Worm (Caenorhabditis elegans) whole organism, mixed stage, embryonic: ENCODE measurements around the gene str-228.

Experiments
- M03D4.4 ChIP-seq: sonication (generic microtip); optimal IDR thresholded peaks from 2 replicates; lab custom pipeline; 2017; ENCODE audit warnings: mild to moderate bottlenecking, missing genetic modification characterization, missing compliant biosample characterization
- bed-3 ChIP-seq: fragments of 200-800 bp; sonication (Bioruptor generic); optimal IDR thresholded peaks from 3 replicates; lab custom pipeline; 2018; ENCODE audit warnings: mild to moderate bottlenecking, missing genetic modification characterization, moderate library complexity, missing compliant biosample characterization
- blmp-1 ChIP-seq: fragments of 150-350 bp; optimal IDR thresholded peaks from 2 replicates; lab custom pipeline; 2014; ENCODE audit warnings: missing biosample characterization, missing genetic modification characterization
- ceh-43 ChIP-seq: fragments of 200-800 bp; sonication (Bioruptor generic); optimal IDR thresholded peaks from 2 replicates; lab custom pipeline; 2018; ENCODE audit warnings: mild to moderate bottlenecking, missing genetic modification characterization, moderate library complexity, missing compliant biosample characterization
- ces-1 ChIP-seq: fragments of 150-350 bp; optimal IDR thresholded peaks from 2 replicates; lab custom pipeline; 2014; ENCODE audit warnings: missing biosample characterization, missing genetic modification reagents, missing genetic modification characterization
- cnd-1 ChIP-seq: fragments of 200-800 bp; sonication (Bioruptor generic); optimal IDR thresholded peaks from 2 replicates; lab custom pipeline; 2018; ENCODE audit warnings: mild to moderate bottlenecking, missing genetic modification characterization, missing compliant biosample characterization
- drap-1 ChIP-seq: fragments of 200-800 bp; sonication (Bioruptor generic); optimal IDR thresholded peaks from 3 replicates; lab custom pipeline; 2018; ENCODE audit warnings: mild to moderate bottlenecking, missing genetic modification characterization, missing compliant biosample characterization
- elt-1 ChIP-seq: sonication (generic microtip); optimal IDR thresholded peaks from 2 replicates; lab custom pipeline; 2017; ENCODE audit warnings: missing genetic modification characterization, mild to moderate bottlenecking, missing compliant biosample characterization, antibody characterized with exemption, moderate library complexity, borderline replicate concordance; ENCODE audit not compliant: insufficient read depth
- elt-3 ChIP-seq: fragments of 150-350 bp; optimal IDR thresholded peaks from 2 replicates; lab custom pipeline; 2014; ENCODE audit warnings: missing biosample characterization, missing genetic modification characterization
- flh-1 ChIP-seq: fragments of 200-800 bp; sonication (Bioruptor generic); optimal IDR thresholded peaks from 2 replicates; lab custom pipeline; 2018; ENCODE audit warnings: mild to moderate bottlenecking, missing genetic modification characterization, moderate library complexity, missing compliant biosample characterization
- ham-2 ChIP-seq: fragments of 200-800 bp; sonication (Bioruptor generic); optimal IDR thresholded peaks from 2 replicates; lab custom pipeline; 2018; ENCODE audit warnings: mild to moderate bottlenecking, missing genetic modification characterization, missing compliant biosample characterization
- hlh-1 ChIP-seq: fragments of 150-350 bp; optimal IDR thresholded peaks from 2 replicates; lab custom pipeline; 2014; ENCODE audit warnings: missing biosample characterization, missing genetic modification reagents, missing genetic modification characterization
- lin-13 ChIP-seq: fragments of 150-350 bp; optimal IDR thresholded peaks from 2 replicates; lab custom pipeline; 2014; ENCODE audit warnings: missing biosample characterization, missing genetic modification characterization
- lin-32 ChIP-seq: fragments of 200-800 bp; sonication (Bioruptor generic); optimal IDR thresholded peaks from 2 replicates; lab custom pipeline; 2018; ENCODE audit warnings: mild to moderate bottlenecking, missing genetic modification characterization, missing compliant biosample characterization
- lsy-2 ChIP-seq: fragments of 150-350 bp; optimal IDR thresholded peaks from 2 replicates; lab custom pipeline; 2014; ENCODE audit warnings: missing biosample characterization, missing genetic modification characterization
- mab-5 ChIP-seq: fragments of 150-350 bp; optimal IDR thresholded peaks from 2 replicates; lab custom pipeline; 2014; ENCODE audit warnings: missing biosample characterization, missing genetic modification characterization
- mls-2 ChIP-seq: sonication (generic microtip); optimal IDR thresholded peaks from 2 replicates; lab custom pipeline; 2016; ENCODE audit warnings: mild to moderate bottlenecking, missing genetic modification characterization, moderate library complexity, missing compliant biosample characterization
- nhr-12 ChIP-seq: fragments of 150-350 bp; optimal IDR thresholded peaks from 2 replicates; lab custom pipeline; 2014; ENCODE audit warnings: missing biosample characterization, missing genetic modification characterization
- nhr-237 ChIP-seq: fragments of 150-350 bp; optimal IDR thresholded peaks from 2 replicates; lab custom pipeline; 2014; ENCODE audit warnings: missing biosample characterization, missing genetic modification characterization
- nhr-28 ChIP-seq: fragments of 150-350 bp; optimal IDR thresholded peaks from 2 replicates; lab custom pipeline; 2014; ENCODE audit warnings: missing biosample characterization, missing genetic modification characterization
- nhr-76 ChIP-seq: sonication (generic microtip); optimal IDR thresholded peaks from 2 replicates; lab custom pipeline; 2017; ENCODE audit warnings: missing biosample characterization, missing genetic modification characterization
- pha-4 ChIP-seq: fragments of 150-350 bp; optimal IDR thresholded peaks from 2 replicates; lab custom pipeline; 2018; ENCODE audit warnings: missing biosample characterization, missing genetic modification reagents, missing genetic modification characterization
- snpc-4 ChIP-seq: fragments of 150-350 bp; optimal IDR thresholded peaks from 2 replicates; lab custom pipeline; 2014; ENCODE audit warnings: missing biosample characterization, missing genetic modification characterization
- sptf-1 ChIP-seq: sonication (generic microtip); optimal IDR thresholded peaks from 2 replicates; lab custom pipeline; 2017; ENCODE audit warnings: mild to moderate bottlenecking, missing genetic modification characterization, moderate library complexity, missing compliant biosample characterization
- tbx-8 ChIP-seq: fragments of 200-800 bp; sonication (Bioruptor generic); optimal IDR thresholded peaks from 2 replicates; lab custom pipeline; 2018; ENCODE audit warnings: mild to moderate bottlenecking, missing genetic modification characterization, moderate library complexity, missing compliant biosample characterization
- unc-120 ChIP-seq: sonication (generic microtip); optimal IDR thresholded peaks from 2 replicates; lab custom pipeline; 2017; ENCODE audit warnings: missing genetic modification characterization, missing compliant biosample characterization; ENCODE audit not compliant: poor library complexity, severe bottlenecking
- unc-39 ChIP-seq: fragments of 150-350 bp; optimal IDR thresholded peaks from 2 replicates; lab custom pipeline; 2014; ENCODE audit warnings: missing biosample characterization, missing genetic modification characterization
- zip-8 ChIP-seq: fragments of 150-350 bp; optimal IDR thresholded peaks from 2 replicates; lab custom pipeline; 2014; ENCODE audit warnings: missing biosample characterization, missing genetic modification characterization
- ztf-11 ChIP-seq: fragments of 150-350 bp; optimal IDR thresholded peaks from 2 replicates; lab custom pipeline; 2014; ENCODE audit warnings: missing biosample characterization, missing genetic modification characterization

Gene str-228

DNA sequence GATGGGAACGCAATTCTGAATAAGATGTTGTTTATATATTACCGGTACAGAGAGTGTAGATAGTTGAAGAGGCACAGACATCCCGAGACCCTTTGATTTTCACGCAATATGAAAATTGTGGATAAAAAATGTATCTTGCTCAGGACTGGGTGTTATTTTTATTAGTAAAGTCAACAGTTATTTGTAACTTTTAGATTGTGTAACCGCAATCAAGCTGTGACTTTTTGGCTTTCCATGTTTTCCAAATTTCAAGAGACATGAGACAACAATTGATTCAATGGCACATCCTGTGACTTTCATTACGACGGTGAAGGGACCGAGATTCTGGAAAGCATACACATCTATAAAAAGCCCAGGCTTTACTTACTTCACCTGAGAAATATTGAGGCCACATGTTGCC is 33.8 kb upstream of the str-228 start:
- TF ChIP-seq drap-1, result no peak

DNA sequence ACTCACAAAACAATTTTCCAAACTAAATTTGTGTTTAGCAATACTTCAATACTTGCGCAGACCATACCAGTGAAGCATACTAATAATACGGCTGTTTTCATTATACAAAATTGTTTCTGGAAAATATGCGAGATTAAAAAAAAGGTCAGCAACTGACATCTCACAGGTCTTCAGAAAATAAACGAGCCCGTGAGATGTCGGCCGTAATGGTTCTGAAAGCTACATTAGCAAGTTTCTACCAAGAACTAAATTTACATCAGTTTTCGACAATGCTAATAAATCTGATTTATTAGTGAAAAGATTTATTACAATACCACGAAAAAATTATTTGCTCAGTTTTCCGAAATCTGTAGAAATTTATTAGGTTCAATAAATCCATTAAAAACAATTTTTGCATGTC is 32.5 kb upstream of the str-228 start, which contains the start of gene srbc-31:
Gene srbc-31 (minus strand): TSS at position 101 of the 400 bp plus-strand sequence.
- TF ChIP-seq sptf-1 (tag; lab: Kevin White, UChicago) (no peak), lin-13 (tag; lab: Kevin White, UChicago) (no peak), nhr-28 (tag; lab: Kevin White, UChicago) (no peak), lin-32 (no peak)

DNA sequence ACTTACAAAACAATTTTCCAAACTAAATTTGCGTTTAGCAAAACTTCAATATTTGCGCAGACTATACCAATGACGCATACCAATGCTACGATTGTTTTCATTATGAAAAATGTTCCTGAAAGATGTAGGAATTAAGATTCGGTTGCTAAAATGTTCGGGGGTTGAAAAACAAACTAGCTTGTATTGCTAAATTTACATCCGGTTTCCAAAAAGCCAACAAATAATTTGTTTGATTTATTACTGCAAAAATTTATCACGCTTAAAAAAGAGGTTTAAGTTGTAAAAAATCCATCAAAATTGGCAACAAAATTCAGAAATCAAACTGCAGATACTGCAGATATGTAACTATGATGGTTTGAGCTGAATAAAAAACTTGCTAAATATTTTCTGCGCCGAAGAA is 29.6 kb upstream of the str-228 start, which contains the start of gene srbc-30:
Gene srbc-30 (minus strand): TSS at position 101 of the 400 bp plus-strand sequence.
- TF ChIP-seq snpc-4 (tag; lab: Kevin White, UChicago) (no peak), lin-13 (tag; lab: Kevin White, UChicago) (no peak), tbx-8 (GFP tag; lab: Kevin White, UChicago) (no peak), elt-3 (no peak), nhr-237 (no peak), unc-120 (tag; lab: Kevin White, UChicago) (no peak), elt-1 (tag; lab: Kevin White, UChicago) (no peak), M03D4.4 (tag; lab: Kevin White, UChicago) (no peak), ceh-43 (no peak)

DNA sequence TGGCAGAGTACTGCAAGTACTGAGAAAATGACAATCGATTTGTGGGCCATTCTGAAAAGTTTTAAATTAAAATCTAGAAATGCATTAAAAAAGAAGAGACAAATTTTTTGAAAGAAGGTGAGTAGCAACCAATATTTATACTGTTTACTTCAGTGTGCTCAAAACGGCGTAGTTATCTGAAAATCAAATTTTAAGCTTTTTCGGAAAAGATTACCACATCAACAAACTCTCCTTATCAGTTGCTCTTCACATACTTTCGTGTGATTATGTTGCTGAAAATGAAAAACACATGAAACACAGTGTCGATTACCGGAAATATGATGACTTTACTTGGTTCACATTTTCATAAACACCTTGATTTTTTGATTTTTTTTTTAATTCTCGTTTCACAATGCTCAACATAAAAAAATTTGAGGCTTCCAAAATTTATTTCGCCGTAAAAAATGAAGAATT is 27.4 kb upstream of the str-228 start, which contains the start of gene lys-7:
Gene lys-7 (minus strand): TSS at position 51 of the 453 bp plus-strand sequence.
- no peak for TF ChIP-seq unc-39
- no peak for TF ChIP-seq blmp-1 (tag; lab: Kevin White, UChicago)
- TF ChIP-seq tbx-8 (GFP tag; lab: Kevin White, UChicago), result no peak
- TF ChIP-seq mls-2 (tag; lab: Kevin White, UChicago), result no peak
- TF ChIP-seq cnd-1 (tag; lab: Kevin White, UChicago), result no peak
- TF ChIP-seq nhr-28 (tag; lab: Kevin White, UChicago), result no peak
- TF ChIP-seq nhr-12, result no peak

- TF ChIP-seq nhr-237 (no peak), blmp-1 (tag; lab: Kevin White, UChicago) (no peak), ceh-43 (no peak), lin-32 (no peak), ces-1 (GFP tag; lab: Kevin White, UChicago) (no peak), pha-4 (tag; lab: Kevin White, UChicago) (no peak), bed-3 (GFP tag; lab: Kevin White, UChicago) (no peak), lin-13 (tag; lab: Kevin White, UChicago) (no peak), hlh-1 (tag; lab: Kevin White, UChicago) (no peak), mls-2 (tag; lab: Kevin White, UChicago) (no peak), ham-2 (GFP tag; lab: Kevin White, UChicago) (no peak), cnd-1 (tag; lab: Kevin White, UChicago) (no peak), unc-39 (no peak), flh-1 (GFP tag; lab: Kevin White, UChicago) (no peak), mab-5 (tag; lab: Kevin White, UChicago) (no peak), tbx-8 (GFP tag; lab: Kevin White, UChicago) (no peak)
- TF ChIP-seq, all 35 proteins: peak for 0
These were observed 25.3 kb upstream of the str-228 start, which contains the start of gene srbc-33 for ce11 chrV:3484702-3485101. Gene srbc-33, minus strand, starts transcription at chrV:3484802.

ce11 chrV:3486857-3487256 is 23.1 kb upstream of the str-228 start, which contains the start of gene srbc-32:
Gene srbc-32, minus strand, starts transcription at chrV:3486957.
- TF ChIP-seq M03D4.4 (tag; lab: Kevin White, UChicago) (no peak), lin-13 (tag; lab: Kevin White, UChicago) (no peak), nhr-76 (tag; lab: Kevin White, UChicago) (no peak), nhr-12 (no peak), flh-1 (GFP tag; lab: Kevin White, UChicago) (no peak), lsy-2 (no peak), zip-8 (no peak), hlh-1 (tag; lab: Kevin White, UChicago) (no peak), nhr-237 (no peak), ztf-11 (tag; lab: Kevin White, UChicago) (no peak), ceh-43 (no peak)
